Fruit fly (Drosophila melanogaster) Kc167 (cell line): ENCODE data around the gene mgl.

Experiments
- Myc ChIP-seq: fragments of >200 bp; optimal IDR thresholded peaks from 2 replicates; lab custom pipeline; 2017; ENCODE audit warnings: missing external identifiers
- Sin3A ChIP-seq: fragments of >200 bp; optimal IDR thresholded peaks from 2 replicates; lab custom pipeline; 2018; ENCODE audit warnings: missing external identifiers
- insv ChIP-seq: fragments of >200 bp; optimal IDR thresholded peaks from 3 replicates; lab custom pipeline; 2018; ENCODE audit warnings: missing external identifiers
- psq ChIP-seq: fragments of >200 bp; optimal IDR thresholded peaks from 2 replicates; lab custom pipeline; 2017; ENCODE audit warnings: missing external identifiers
- ttk ChIP-seq: sonication (Bioruptor generic); optimal IDR thresholded peaks from 2 replicates; lab custom pipeline; 2017; ENCODE audit warnings: missing external identifiers

dm6 chrX:9520175-9520574 is 20.2 kb upstream of the mgl start:
- TF ChIP-seq psq (lab: Kevin White, UChicago) (no peak), Sin3A (no peak), insv (lab: Kevin White, UChicago) (no peak), ttk (lab: Kevin White, UChicago) (no peak), Myc (no peak)
